Worm (Caenorhabditis elegans) whole organism, L3 larva: ENCODE measurements around the gene hen-1.

Source experiments
- R02D3.7 ChIP-seq: fragments of 150-350 bp; optimal IDR thresholded peaks from 2 replicates; lab custom pipeline; 2014; ENCODE audit warnings: missing biosample characterization, missing genetic modification characterization
- aly-2 ChIP-seq: fragments of 150-350 bp; optimal IDR thresholded peaks from 2 replicates; lab custom pipeline; 2014; ENCODE audit warnings: missing biosample characterization, missing genetic modification characterization
- ama-1 ChIP-seq: fragments of 150-350 bp; optimal IDR thresholded peaks from 2 replicates; lab custom pipeline; 2018
- ceh-16 ChIP-seq: sonication (generic microtip); optimal IDR thresholded peaks from 2 replicates; lab custom pipeline; 2017; ENCODE audit warnings: missing biosample characterization, missing genetic modification characterization
- ceh-28 ChIP-seq: fragments of 150-350 bp; optimal IDR thresholded peaks from 2 replicates; lab custom pipeline; 2014; ENCODE audit warnings: missing biosample characterization, missing genetic modification reagents, missing genetic modification characterization
- ceh-9 ChIP-seq: sonication (generic microtip); optimal IDR thresholded peaks from 2 replicates; lab custom pipeline; 2018; ENCODE audit warnings: missing biosample characterization, missing genetic modification characterization
- daf-12 ChIP-seq: fragments of 150-350 bp; optimal IDR thresholded peaks from 2 replicates; lab custom pipeline; 2014; ENCODE audit warnings: missing biosample characterization, missing genetic modification reagents, missing genetic modification characterization
- egl-27 ChIP-seq: sonication (generic microtip); optimal IDR thresholded peaks from 4 replicates; lab custom pipeline; 2017; ENCODE audit warnings: missing biosample characterization, missing genetic modification reagents, missing genetic modification characterization
- egl-5 ChIP-seq: fragments of 150-350 bp; optimal IDR thresholded peaks from 2 replicates; lab custom pipeline; 2017; ENCODE audit warnings: missing biosample characterization, missing genetic modification reagents, missing genetic modification characterization, inconsistent platforms
- elt-1 ChIP-seq: fragments of 150-350 bp; optimal IDR thresholded peaks from 2 replicates; lab custom pipeline; 2014; ENCODE audit warnings: missing biosample characterization, missing genetic modification characterization
- elt-3 ChIP-seq, 3 experiments: fragments of 150-350 bp in 1 of 3; sonication (generic microtip) in 2 of 3; optimal IDR thresholded peaks; 2 replicates in 2 of 3; 4 replicates in 1 of 3; lab custom pipeline; 2014 to 2017; ENCODE audit warnings: missing biosample characterization in 3 of 3, missing genetic modification characterization in 3 of 3
- eor-1 ChIP-seq, 2 experiments: fragments of 150-350 bp; optimal IDR thresholded peaks; 2 replicates each; lab custom pipeline; 2014 to 2018; ENCODE audit warnings: missing biosample characterization in 2 of 2, missing genetic modification characterization in 2 of 2
- fos-1 ChIP-seq: fragments of 150-350 bp; optimal IDR thresholded peaks from 2 replicates; lab custom pipeline; 2014; ENCODE audit warnings: missing biosample characterization, missing genetic modification characterization
- jun-1 ChIP-seq: fragments of 150-350 bp; optimal IDR thresholded peaks from 2 replicates; lab custom pipeline; 2014; ENCODE audit warnings: missing biosample characterization, missing genetic modification reagents, missing genetic modification characterization
- lin-15B ChIP-seq: fragments of 150-350 bp; optimal IDR thresholded peaks from 2 replicates; lab custom pipeline; 2014; ENCODE audit warnings: missing biosample characterization, missing genetic modification characterization
- lin-39 ChIP-seq: fragments of 150-350 bp; optimal IDR thresholded peaks from 2 replicates; lab custom pipeline; 2018; ENCODE audit warnings: missing biosample characterization, missing genetic modification reagents, missing genetic modification characterization
- lsy-12 ChIP-seq: sonication (generic microtip); optimal IDR thresholded peaks from 2 replicates; lab custom pipeline; 2016; ENCODE audit warnings: mild to moderate bottlenecking, missing genetic modification characterization, missing compliant biosample characterization
- mdl-1 ChIP-seq: fragments of 150-350 bp; optimal IDR thresholded peaks from 2 replicates; lab custom pipeline; 2014; ENCODE audit warnings: missing biosample characterization, missing genetic modification characterization
- nfya-1 ChIP-seq: sonication (generic microtip); optimal IDR thresholded peaks from 2 replicates; lab custom pipeline; 2017; ENCODE audit warnings: missing genetic modification characterization, mild to moderate bottlenecking, missing compliant biosample characterization, antibody characterized with exemption, moderate library complexity; ENCODE audit not compliant: insufficient read depth
- nhr-11 ChIP-seq: fragments of 150-350 bp; optimal IDR thresholded peaks from 2 replicates; lab custom pipeline; 2014; ENCODE audit warnings: missing biosample characterization, missing genetic modification characterization
- nhr-12 ChIP-seq: fragments of 150-350 bp; optimal IDR thresholded peaks from 2 replicates; lab custom pipeline; 2014; ENCODE audit warnings: missing biosample characterization, missing genetic modification characterization
- nhr-23 ChIP-seq: fragments of 150-350 bp; optimal IDR thresholded peaks from 2 replicates; lab custom pipeline; 2014; ENCODE audit warnings: missing biosample characterization, missing genetic modification reagents, missing genetic modification characterization
- nhr-237 ChIP-seq: fragments of 150-350 bp; optimal IDR thresholded peaks from 2 replicates; lab custom pipeline; 2014; ENCODE audit warnings: missing biosample characterization, missing genetic modification characterization
- nhr-25 ChIP-seq: sonication (generic microtip); optimal IDR thresholded peaks from 2 replicates; lab custom pipeline; 2017; ENCODE audit warnings: missing biosample characterization, missing genetic modification characterization
- nhr-28 ChIP-seq: fragments of 150-350 bp; optimal IDR thresholded peaks from 2 replicates; lab custom pipeline; 2014; ENCODE audit warnings: missing biosample characterization, missing genetic modification characterization
- nhr-67 ChIP-seq: fragments of 150-350 bp; optimal IDR thresholded peaks from 2 replicates; lab custom pipeline; 2014; ENCODE audit warnings: missing biosample characterization, missing genetic modification characterization
- nhr-76 ChIP-seq: fragments of 150-350 bp; sonication (generic microtip); optimal IDR thresholded peaks from 5 replicates; lab custom pipeline; 2014; ENCODE audit warnings: missing biosample characterization, missing genetic modification characterization
- nhr-77 ChIP-seq: fragments of 150-350 bp; optimal IDR thresholded peaks from 2 replicates; lab custom pipeline; 2014; ENCODE audit warnings: missing biosample characterization, missing genetic modification characterization
- pha-4 ChIP-seq: fragments of 150-350 bp; optimal IDR thresholded peaks from 2 replicates; lab custom pipeline; 2014; ENCODE audit warnings: missing biosample characterization, missing genetic modification reagents, missing genetic modification characterization
- pqm-1 ChIP-seq: fragments of 150-350 bp; optimal IDR thresholded peaks from 2 replicates; lab custom pipeline; 2017; ENCODE audit warnings: missing biosample characterization, missing genetic modification characterization, inconsistent platforms
- snpc-4 ChIP-seq: fragments of 150-350 bp; optimal IDR thresholded peaks from 2 replicates; lab custom pipeline; 2014; ENCODE audit warnings: missing biosample characterization, missing genetic modification characterization
- tbx-2 ChIP-seq: sonication (generic microtip); optimal IDR thresholded peaks from 2 replicates; lab custom pipeline; 2016; ENCODE audit warnings: mild to moderate bottlenecking, missing genetic modification characterization, missing compliant biosample characterization
- unc-62 ChIP-seq: fragments of 150-350 bp; sonication (generic microtip); optimal IDR thresholded peaks from 4 replicates; lab custom pipeline; 2014; ENCODE audit warnings: missing biosample characterization, missing genetic modification reagents, missing genetic modification characterization
- zag-1 ChIP-seq: fragments of 150-350 bp; optimal IDR thresholded peaks from 2 replicates; lab custom pipeline; 2014; ENCODE audit warnings: missing biosample characterization, missing genetic modification characterization
- ztf-4 ChIP-seq: fragments of 150-350 bp; optimal IDR thresholded peaks from 2 replicates; lab custom pipeline; 2014; ENCODE audit warnings: missing biosample characterization, missing genetic modification characterization

Gene hen-1

DNA sequence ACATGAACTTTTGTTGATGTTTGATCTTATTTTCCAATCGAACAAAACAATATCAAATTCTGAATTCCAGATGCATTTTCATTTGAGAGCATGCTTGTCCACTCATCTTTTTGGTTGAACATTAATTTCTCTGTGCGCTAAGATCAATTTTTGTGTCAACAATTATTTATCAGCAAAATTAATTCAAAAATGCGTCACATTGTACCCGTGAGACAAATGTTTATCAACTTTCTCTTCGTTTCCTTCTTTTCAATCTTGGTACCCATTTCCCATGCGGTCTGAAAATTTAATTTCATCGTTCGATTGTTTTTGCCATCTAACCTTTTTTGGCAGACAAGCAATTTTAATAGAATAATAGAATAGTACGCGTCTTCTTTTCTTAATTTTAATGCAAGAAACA lies 7.2 kb upstream of the hen-1 start:
- TF ChIP-seq aly-2 (tag; lab: Kevin White, UChicago) (no peak), ceh-16 (tag; lab: Kevin White, UChicago) (no peak), nhr-23 (tag; lab: Kevin White, UChicago) (no peak), pqm-1 (peak; percentile 70)

DNA sequence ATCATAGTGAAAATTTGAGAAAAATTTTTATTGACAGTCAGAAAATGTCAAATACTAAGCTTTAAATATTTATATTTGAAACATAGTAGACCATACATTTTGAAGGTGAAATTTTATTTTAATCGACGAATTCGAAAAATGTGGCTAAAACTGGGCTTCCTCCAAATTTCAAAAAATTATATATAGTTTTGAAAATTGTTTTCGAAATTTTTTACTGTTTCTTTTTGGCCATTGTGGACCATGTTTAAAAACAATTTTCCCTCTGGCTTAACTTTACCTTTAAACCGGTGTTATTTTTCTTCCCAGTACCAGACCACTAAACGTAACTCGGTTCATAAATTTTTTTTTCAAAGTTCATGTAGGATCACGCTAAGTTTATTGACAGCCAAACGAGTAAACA lies 5.9 kb upstream of the hen-1 start:
- TF ChIP-seq nhr-77 (tag; lab: Kevin White, UChicago) (no peak), elt-3 (tag; optimal IDR thresholded peaks at IDR 0.05; lab: Kevin White, UChicago) (no peak), tbx-2 (tag; lab: Kevin White, UChicago) (no peak), jun-1 (tag; lab: Kevin White, UChicago) (no peak), egl-27 (tag; lab: Kevin White, UChicago) (no peak), ztf-4 (tag; lab: Kevin White, UChicago) (no peak), ama-1 (lab: Kevin White, UChicago) (no peak), lin-39 (tag; lab: Kevin White, UChicago) (no peak), nfya-1 (tag; lab: Kevin White, UChicago) (no peak), daf-12 (tag; lab: Kevin White, UChicago) (no peak), R02D3.7 (tag; lab: Kevin White, UChicago) (no peak), zag-1 (tag; lab: Kevin White, UChicago) (no peak), snpc-4 (tag; lab: Kevin White, UChicago) (no peak), nhr-12 (tag; lab: Kevin White, UChicago) (no peak), ceh-9 (no peak)

DNA sequence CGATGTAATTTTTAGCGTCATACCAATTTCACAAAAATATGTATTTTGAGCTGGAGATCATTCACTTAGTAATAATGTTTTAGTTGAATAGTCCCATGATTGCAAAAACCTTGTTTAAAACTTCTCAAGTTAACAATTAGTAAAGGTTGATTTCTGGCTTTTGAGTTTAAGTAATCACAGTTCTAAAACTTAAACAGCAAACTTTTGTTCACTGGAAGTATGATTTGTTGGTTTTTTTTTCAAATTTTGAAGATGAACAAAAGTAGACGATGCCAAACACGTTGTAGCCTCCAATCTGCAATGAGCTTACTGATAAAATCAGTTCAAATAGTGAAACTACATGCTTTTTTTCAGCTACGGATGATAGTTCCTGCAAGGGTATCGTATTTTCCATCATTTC lies 4.2 kb downstream of the hen-1 start, which contains the start of gene C36B7.1:
TSS of gene C36B7.1 (plus strand) at position 301 of the 400 bp plus-strand sequence.
- no peak for TF ChIP-seq nhr-25 (tag; lab: Kevin White, UChicago)
- no peak for TF ChIP-seq pha-4 (tag; lab: Kevin White, UChicago)
- TF ChIP-seq pqm-1, result no peak
- TF ChIP-seq, all 47 proteins: peak for 0

DNA sequence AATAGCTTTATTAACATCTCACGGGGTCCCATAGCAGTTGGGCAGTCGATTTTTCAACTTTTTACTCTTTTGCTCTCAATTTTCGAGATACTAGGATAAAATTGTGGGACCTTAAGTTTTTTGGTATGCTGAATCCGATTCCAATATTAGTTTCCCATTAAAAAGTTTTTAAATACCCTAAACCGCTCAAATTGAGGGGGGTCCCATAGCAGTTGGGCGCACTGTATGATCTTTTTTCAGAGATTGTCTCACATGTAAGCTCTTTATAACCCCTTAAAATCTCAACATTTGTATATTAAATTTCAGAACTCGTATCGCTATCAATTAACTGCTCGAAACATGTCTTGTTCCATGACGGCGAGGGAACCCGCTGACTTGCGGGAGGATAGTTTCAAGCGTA lies 10.7 kb downstream of the hen-1 start, which contains the start of gene C36B7.2:
TSS of gene C36B7.2 (plus strand) at position 301 of the 400 bp plus-strand sequence.
- no peak for TF ChIP-seq tbx-2 (tag; lab: Kevin White, UChicago)
- TF ChIP-seq lin-15B (tag; lab: Kevin White, UChicago), result no peak
- TF ChIP-seq pha-4 (tag; lab: Kevin White, UChicago), result no peak
- no peak for TF ChIP-seq ceh-16 (tag; lab: Kevin White, UChicago)
- no peak for TF ChIP-seq mdl-1
- TF ChIP-seq ceh-9, result no peak
- no peak for TF ChIP-seq nhr-11 (tag; lab: Kevin White, UChicago)
- TF ChIP-seq nhr-28 (tag; lab: Kevin White, UChicago), result no peak
- TF ChIP-seq nhr-67, result no peak
- TF ChIP-seq eor-1 (tag; optimal IDR thresholded peaks at IDR 0.05; lab: Kevin White, UChicago), result no peak
- no peak for TF ChIP-seq jun-1 (tag; lab: Kevin White, UChicago)
- no peak for TF ChIP-seq nhr-25 (tag; lab: Kevin White, UChicago)
- no peak for TF ChIP-seq fos-1 (tag; lab: Kevin White, UChicago)
- no peak for TF ChIP-seq egl-27 (tag; lab: Kevin White, UChicago)
- no peak for TF ChIP-seq R02D3.7 (tag; lab: Kevin White, UChicago)
- TF ChIP-seq daf-12 (tag; lab: Kevin White, UChicago), result no peak
- TF ChIP-seq nhr-77 (tag; lab: Kevin White, UChicago), result no peak
- TF ChIP-seq nhr-76 (tag; lab: Kevin White, UChicago), result no peak
- no peak for TF ChIP-seq pqm-1
- TF ChIP-seq ceh-28, result no peak

DNA sequence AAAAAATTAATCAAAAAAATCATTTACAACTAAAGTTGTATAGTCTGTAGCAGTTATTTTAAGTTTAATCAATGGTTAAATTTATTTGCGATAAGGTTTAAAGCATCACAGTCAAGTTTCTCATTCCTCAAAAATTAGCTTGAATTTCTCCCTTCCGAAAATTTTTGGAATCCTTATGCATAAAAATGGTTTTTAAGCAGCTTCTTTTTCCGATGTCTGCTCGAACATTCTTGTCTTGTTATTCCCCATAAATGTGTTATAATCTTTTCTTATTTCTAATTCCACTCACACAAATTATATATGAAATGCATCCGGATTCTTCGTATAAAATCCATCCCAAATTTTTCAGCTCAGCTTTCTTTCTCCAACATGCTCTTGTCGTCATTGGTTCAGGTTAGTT lies 15.3 kb downstream of the hen-1 start, which contains the start of gene C36B7.3:
TSS of gene C36B7.3 (plus strand) at position 301 of the 400 bp plus-strand sequence.
- TF ChIP-seq ceh-16 (tag; lab: Kevin White, UChicago), result no peak
- TF ChIP-seq nhr-237 (tag; lab: Kevin White, UChicago), result no peak
- TF ChIP-seq unc-62 (GFP tag; lab: Kevin White, UChicago), result no peak
- no peak for TF ChIP-seq daf-12 (tag; lab: Kevin White, UChicago)
- no peak for TF ChIP-seq nhr-28 (tag; lab: Kevin White, UChicago)
- no peak for TF ChIP-seq lsy-12 (tag; lab: Kevin White, UChicago)
- TF ChIP-seq egl-5, result no peak
- TF ChIP-seq aly-2 (tag; lab: Kevin White, UChicago), result no peak
- TF ChIP-seq eor-1 (tag; optimal IDR thresholded peaks at IDR 0.05; lab: Kevin White, UChicago), result no peak
- TF ChIP-seq elt-1 (tag; lab: Kevin White, UChicago), result no peak
- no peak for TF ChIP-seq nhr-23 (tag; lab: Kevin White, UChicago)
- no peak for TF ChIP-seq zag-1 (tag; lab: Kevin White, UChicago)
- no peak for TF ChIP-seq pha-4 (tag; lab: Kevin White, UChicago)
- no peak for TF ChIP-seq R02D3.7 (tag; lab: Kevin White, UChicago)
- no peak for TF ChIP-seq nhr-11 (tag; lab: Kevin White, UChicago)
- no peak for TF ChIP-seq ceh-9
- no peak for TF ChIP-seq fos-1 (tag; lab: Kevin White, UChicago)
